Fruit fly (Drosophila melanogaster): ENCODE results near the gene CG31546.
A peak's percentile ranks its signal among the peaks of the same experiment; 100 is the strongest.

CG31546 gene

dm6 chr3R:5658984-5659802 is 23.8 kb upstream of the CG31546 start:
- TF ChIP-seq sim (GFP tag; IDR thresholded peaks at IDR 0.05) (no peak), CG17186 (GFP tag; optimal IDR thresholded peaks at IDR 0.05) (no peak), CG32767 (GFP tag; IDR thresholded peaks at IDR 0.05) (no peak), CG14014 (GFP tag; IDR thresholded peaks at IDR 0.05) (no peak), trem (tag; optimal IDR thresholded peaks at IDR 0.05) (no peak), oc (tag; optimal IDR thresholded peaks at IDR 0.05) (no peak), eyg (GFP tag; optimal IDR thresholded peaks at IDR 0.05) (no peak), CG15269 (tag; optimal IDR thresholded peaks at IDR 0.05) (no peak), CG31441 (GFP tag; IDR thresholded peaks at IDR 0.05) (no peak), CG1233 (GFP tag; optimal IDR thresholded peaks at IDR 0.05) (no peak), ken (GFP tag; IDR thresholded peaks at IDR 0.05) (0 out of 3 replicates have a peak, but pooled peaks have one; percentile 10), lab (GFP tag; optimal IDR thresholded peaks at IDR 0.05) (no peak), hb (GFP tag; IDR thresholded peaks at IDR 0.05; ENCODE audit: partially characterized antibody) (no peak), Dp (GFP tag; optimal IDR thresholded peaks at IDR 0.05) (no peak), CG14050 (GFP tag; IDR thresholded peaks at IDR 0.05) (no peak), tx (GFP tag; optimal IDR thresholded peaks at IDR 0.05) (no peak), Hr39 (optimal IDR thresholded peaks at IDR 0.05) (no peak), Ets65A (GFP tag) (peak; percentile 81), CG7928 (GFP tag; optimal IDR thresholded peaks at IDR 0.05) (no peak), fd3F (GFP tag; optimal IDR thresholded peaks at IDR 0.05) (no peak), unpg (GFP tag; optimal IDR thresholded peaks at IDR 0.05) (no peak), CG10654 (GFP tag; optimal IDR thresholded peaks at IDR 0.05) (no peak), CG2889 (GFP tag; IDR thresholded peaks at IDR 0.05) (no peak), cas (GFP tag; IDR thresholded peaks at IDR 0.05) (no peak), Asciz (GFP tag; optimal IDR thresholded peaks at IDR 0.05) (no peak), CG7963 (GFP tag; IDR thresholded peaks at IDR 0.05; ENCODE audit: partially characterized antibody) (no peak), PHDP (tag; optimal IDR thresholded peaks at IDR 0.05) (no peak), Pdp1 (GFP tag; optimal IDR thresholded peaks at IDR 0.05) (peak in 1 of 2 experiments; percentile 97), CG1792 (GFP tag; optimal IDR thresholded peaks at IDR 0.05) (no peak), zfh1 (GFP tag; IDR thresholded peaks at IDR 0.05) (0 out of 3 replicates have a peak, but pooled peaks have one; percentile 43), hbn (GFP tag; IDR thresholded peaks at IDR 0.05; ENCODE audit: partially characterized antibody) (no peak), Adf1 (GFP tag; IDR thresholded peaks at IDR 0.05) (peak; percentile 40; the same call in 1 of the 2 replicates), CG42726 (GFP tag; IDR thresholded peaks at IDR 0.05; ENCODE audit: partially characterized antibody) (no peak), Nf-YA (GFP tag; IDR thresholded peaks at IDR 0.05) (no peak), bigmax (GFP tag; optimal IDR thresholded peaks at IDR 0.05) (no peak), gfzf (GFP tag; optimal IDR thresholded peaks at IDR 0.05) (no peak), HLH3B (GFP tag; IDR thresholded peaks at IDR 0.05) (no peak), Doc2 (GFP tag; IDR thresholded peaks at IDR 0.05) (no peak), CTCF (GFP tag; optimal IDR thresholded peaks at IDR 0.05) (no peak), E2f1 (GFP tag; IDR thresholded peaks at IDR 0.05) (peak; percentile 24; the same call in 1 of the 2 replicates), NK7.1 (GFP tag; optimal IDR thresholded peaks at IDR 0.05) (no peak), CG11695 (GFP tag; IDR thresholded peaks at IDR 0.05) (no peak), so (GFP tag; IDR thresholded peaks at IDR 0.05) (no peak), CG6254 (GFP tag; optimal IDR thresholded peaks at IDR 0.05) (no peak), CG4424 (GFP tag; optimal IDR thresholded peaks at IDR 0.05) (no peak), CG6175 (GFP tag; IDR thresholded peaks at IDR 0.05) (no peak), sens (GFP tag) (peak; percentile 60), gem (tag; optimal IDR thresholded peaks at IDR 0.05) (no peak), lilli (GFP tag; optimal IDR thresholded peaks at IDR 0.05) (peak; percentile 0), gsb-n (tag; optimal IDR thresholded peaks at IDR 0.05) (no peak), CG33213 (GFP tag; optimal IDR thresholded peaks at IDR 0.05) (no peak)
